Worm (Caenorhabditis elegans): ENCODE measurements around the gene nhr-210.

DNA sequence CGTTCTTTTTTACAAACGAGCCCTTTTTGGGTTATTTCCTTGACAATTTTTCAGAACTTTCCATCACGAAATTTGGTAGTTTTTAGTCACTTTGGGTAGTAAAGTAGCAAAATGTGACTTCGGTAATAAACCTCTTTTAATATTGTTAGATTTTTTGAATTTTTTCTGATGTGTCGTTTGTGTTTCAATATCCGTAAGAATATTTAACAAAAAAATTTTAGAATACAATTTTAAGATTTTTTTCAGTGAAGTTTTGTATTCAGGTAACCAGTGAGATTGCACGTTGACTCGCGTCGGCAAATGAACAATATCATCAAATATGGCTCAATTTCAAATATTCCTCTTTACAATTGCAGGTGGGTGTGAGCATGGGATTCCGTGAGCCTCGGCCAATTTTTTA is 46.8 kb downstream of the nhr-210 start, which contains the start of gene srt-31:
- TF ChIP-seq lsy-2 (tag; optimal IDR thresholded peaks at IDR 0.05) (no peak), ceh-16 (tag; optimal IDR thresholded peaks at IDR 0.05) (no peak), zag-1 (tag; optimal IDR thresholded peaks at IDR 0.05) (no peak), aly-2 (tag; optimal IDR thresholded peaks at IDR 0.05) (no peak)

Measured in whole organism, L2 larva.